Worm (Caenorhabditis elegans) whole organism, young adult: Measurements from ENCODE around the gene rcs-1.

Experiments
- ama-1 ChIP-seq, 3 experiments: fragments of 150-350 bp in 1 of 3; sonication (generic microtip) in 2 of 3; optimal IDR thresholded peaks; 2 replicates each; lab custom pipeline; 2014 to 2018; ENCODE audit warnings: missing biosample characterization in 2 of 3, missing genetic modification characterization in 2 of 3, missing genetic modification reagents in 2 of 3
- atf-7 ChIP-seq: sonication (generic microtip); optimal IDR thresholded peaks from 2 replicates; lab custom pipeline; 2017; ENCODE audit warnings: mild to moderate bottlenecking, missing genetic modification characterization, missing compliant biosample characterization
- athp-1 ChIP-seq: sonication (generic microtip); optimal IDR thresholded peaks from 2 replicates; lab custom pipeline; 2017; ENCODE audit warnings: mild to moderate bottlenecking, missing genetic modification characterization, missing compliant biosample characterization
- dpl-1 ChIP-seq: fragments of 150-350 bp; optimal IDR thresholded peaks from 2 replicates; lab custom pipeline; 2014; ENCODE audit warnings: missing biosample characterization, missing genetic modification reagents, missing genetic modification characterization
- efl-1 ChIP-seq: fragments of 150-350 bp; optimal IDR thresholded peaks from 2 replicates; lab custom pipeline; 2014; ENCODE audit warnings: missing biosample characterization, missing genetic modification reagents, missing genetic modification characterization
- him-1 ChIP-seq: sonication (generic microtip); optimal IDR thresholded peaks from 2 replicates; lab custom pipeline; 2016; ENCODE audit warnings: missing genotype, missing genetic modification reagents, missing genetic modification characterization, missing compliant biosample characterization
- hlh-12 ChIP-seq: sonication (generic microtip); optimal IDR thresholded peaks from 2 replicates; lab custom pipeline; 2016; ENCODE audit warnings: missing genetic modification characterization, missing compliant biosample characterization
- pha-4 ChIP-seq: fragments of 150-350 bp; sonication (generic microtip); optimal IDR thresholded peaks from 2 replicates; lab custom pipeline; 2014; ENCODE audit warnings: missing biosample characterization, missing genetic modification reagents, missing genetic modification characterization
- somi-1 ChIP-seq: fragments of 200-800 bp; sonication (Bioruptor generic); optimal IDR thresholded peaks from 2 replicates; lab custom pipeline; 2018; ENCODE audit warnings: mild to moderate bottlenecking, missing genetic modification characterization, missing compliant biosample characterization

DNA sequence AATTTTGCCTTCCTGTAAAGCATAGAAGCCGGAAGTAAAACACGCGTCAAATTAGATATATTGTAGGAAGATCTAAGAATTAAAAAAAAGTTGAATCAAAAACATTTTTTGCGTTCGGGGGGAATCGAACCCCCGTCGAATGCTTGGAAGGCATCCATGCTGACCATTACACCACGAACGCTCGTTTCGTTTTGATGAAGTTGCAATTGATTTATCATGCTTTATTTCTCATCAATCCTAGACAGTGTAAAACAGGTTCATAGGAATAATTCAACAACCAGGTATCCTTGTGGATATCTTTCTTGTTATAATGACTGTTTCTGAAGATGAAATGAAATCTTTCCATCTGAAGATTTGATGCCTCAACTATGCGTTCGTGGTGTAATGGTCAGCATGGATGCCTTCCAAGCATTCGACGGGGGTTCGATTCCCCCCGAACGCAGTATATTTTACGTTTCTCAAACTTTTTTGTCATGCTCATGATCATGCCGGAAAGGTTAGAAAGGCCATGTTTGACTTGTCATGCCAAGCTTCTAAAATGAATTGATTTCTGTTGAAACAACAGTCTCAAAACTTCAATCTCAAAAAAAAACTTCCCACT is 8.4 kb downstream of the rcs-1 start:
- TF ChIP-seq pha-4 (tag; lab: Kevin White, UChicago) (no peak), athp-1 (tag; lab: Kevin White, UChicago) (no peak), him-1 (peak; percentile 24), ama-1 (optimal IDR thresholded peaks at IDR 0.05; lab: Kevin White, UChicago) (no peak), ama-1 (GFP tag; optimal IDR thresholded peaks at IDR 0.05; lab: Kevin White, UChicago) (peak in 1 of 2 experiments; percentile 14), somi-1 (GFP tag; lab: Kevin White, UChicago) (no peak), hlh-12 (no peak), dpl-1 (no peak), efl-1 (GFP tag; lab: Kevin White, UChicago) (no peak), atf-7 (tag; lab: Kevin White, UChicago) (peak; percentile 19)
